Worm (Caenorhabditis elegans): ENCODE results near the gene ZC487.1.

ce11 chrV:6706771-6707170 is 20.6 kb upstream of the ZC487.1 start, which contains the start of gene W02F12.4:
- TF ChIP-seq dao-5 (tag; optimal IDR thresholded peaks at IDR 0.05) (no peak), him-1 (tag; optimal IDR thresholded peaks at IDR 0.05) (no peak), W03F9.2 (tag; optimal IDR thresholded peaks at IDR 0.05) (no peak)

Measured in whole organism, L4/young adult.